Worm (Caenorhabditis elegans) whole organism, L4 larva: ENCODE results near the gene exos-1.

Experiments
- D1046.2 ChIP-seq: fragments of 200-800 bp; sonication (Bioruptor generic); IDR thresholded peaks from 2 replicates; pipeline ENCODE4 v1.3.6; 2022; ENCODE audit warnings: missing genetic modification characterization, missing compliant biosample characterization
- F10B5.3 ChIP-seq: sonication (generic microtip); optimal IDR thresholded peaks from 2 replicates; lab custom pipeline; 2016; ENCODE audit warnings: mild to moderate bottlenecking, missing genetic modification characterization, missing compliant biosample characterization
- F37D6.2 ChIP-seq: sonication (generic microtip); optimal IDR thresholded peaks from 2 replicates; lab custom pipeline; 2016; ENCODE audit warnings: mild to moderate bottlenecking, missing genetic modification characterization, missing compliant biosample characterization
- F44E2.7 ChIP-seq: fragments of 200-800 bp; sonication (Bioruptor generic); IDR thresholded peaks from 2 replicates; pipeline ENCODE4 v2.1.2; 2022; ENCODE audit warnings: missing genetic modification characterization, missing compliant biosample characterization
- T20F7.1 ChIP-seq: fragments of 200-800 bp; sonication (Bioruptor generic); optimal IDR thresholded peaks from 2 replicates; lab custom pipeline; 2018; ENCODE audit warnings: mild to moderate bottlenecking, missing genetic modification characterization, missing compliant biosample characterization
- T26A8.4 ChIP-seq: fragments of 200-800 bp; sonication (Bioruptor generic); IDR thresholded peaks from 2 replicates; pipeline ENCODE4 v1.3.6; 2022; ENCODE audit warnings: missing genetic modification characterization, missing compliant biosample characterization
- Y105C5A.15 ChIP-seq: fragments of 200-800 bp; sonication (Bioruptor generic); IDR thresholded peaks from 2 replicates; pipeline ENCODE4 v1.3.6; 2022; ENCODE audit warnings: missing genetic modification characterization, missing compliant biosample characterization
- Y48G9A.11 ChIP-seq: fragments of 200-800 bp; sonication (Bioruptor generic); IDR thresholded peaks from 2 replicates; pipeline ENCODE4 v1.3.6; 2022; ENCODE audit warnings: missing genetic modification reagents, missing genetic modification characterization, missing compliant biosample characterization
- ZK337.2 ChIP-seq: fragments of 200-800 bp; sonication (Bioruptor generic); IDR thresholded peaks from 2 replicates; pipeline ENCODE4 v1.3.6; 2022; ENCODE audit warnings: missing genetic modification reagents, missing genetic modification characterization, missing compliant biosample characterization
- aha-1 ChIP-seq: fragments of 150-350 bp; peaks from one replicate; lab custom pipeline; 2014; ENCODE audit warnings: missing biosample characterization, missing genetic modification characterization
- aly-2 ChIP-seq: sonication (generic microtip); optimal IDR thresholded peaks from 2 replicates; lab custom pipeline; 2018; ENCODE audit warnings: missing biosample characterization, missing genetic modification characterization
- ama-1 ChIP-seq: fragments of 150-350 bp; optimal IDR thresholded peaks from 2 replicates; lab custom pipeline; 2014; ENCODE audit warnings: inconsistent platforms, mixed read lengths
- attf-4 ChIP-seq: sonication (generic microtip); optimal IDR thresholded peaks from 3 replicates; lab custom pipeline; 2017; ENCODE audit warnings: missing biosample characterization, missing genetic modification characterization
- ceh-62 ChIP-seq: sonication (generic microtip); optimal IDR thresholded peaks from 2 replicates; lab custom pipeline; 2017; ENCODE audit warnings: missing biosample characterization, missing genetic modification characterization
- ceh-82 ChIP-seq: sonication (generic microtip); optimal IDR thresholded peaks from 2 replicates; lab custom pipeline; 2017; ENCODE audit warnings: missing biosample characterization, missing genetic modification characterization
- cey-2 ChIP-seq: sonication (generic microtip); optimal IDR thresholded peaks from 3 replicates; lab custom pipeline; 2017; ENCODE audit warnings: missing genetic modification characterization, mild to moderate bottlenecking, missing compliant biosample characterization, antibody characterized with exemption, borderline replicate concordance; ENCODE audit not compliant: insufficient read depth
- daf-12 ChIP-seq: fragments of 150-350 bp; optimal IDR thresholded peaks from 2 replicates; lab custom pipeline; 2014; ENCODE audit warnings: missing biosample characterization, missing genetic modification reagents, missing genetic modification characterization
- daf-8 ChIP-seq: fragments of 200-800 bp; sonication (Bioruptor generic); IDR thresholded peaks from 2 replicates; pipeline ENCODE4 v1.3.6; 2022; ENCODE audit warnings: missing genetic modification characterization, missing compliant biosample characterization
- dmd-6 ChIP-seq: fragments of 200-800 bp; sonication (Bioruptor generic); IDR thresholded peaks from 2 replicates; pipeline ENCODE4 v1.3.6; 2022; ENCODE audit warnings: missing genetic modification reagents, missing genetic modification characterization, missing compliant biosample characterization
- dmd-9 ChIP-seq: fragments of 200-800 bp; sonication (Bioruptor generic); IDR thresholded peaks from 2 replicates; pipeline ENCODE4 v1.3.6; 2022; ENCODE audit warnings: missing genetic modification reagents, missing genetic modification characterization, missing compliant biosample characterization
- duxl-1 ChIP-seq: sonication (generic microtip); optimal IDR thresholded peaks from 2 replicates; lab custom pipeline; 2016; ENCODE audit warnings: mild to moderate bottlenecking, missing genetic modification characterization, moderate library complexity, missing compliant biosample characterization; ENCODE audit not compliant: poor library complexity
- dve-1 ChIP-seq: sonication (generic microtip); optimal IDR thresholded peaks from 2 replicates; lab custom pipeline; 2017; ENCODE audit warnings: antibody characterized with exemption, mild to moderate bottlenecking, missing genetic modification characterization, missing compliant biosample characterization; ENCODE audit not compliant: insufficient read depth
- egl-43 ChIP-seq: fragments of 200-800 bp; sonication (Bioruptor generic); IDR thresholded peaks from 2 replicates; pipeline ENCODE4 v1.3.6; 2022; ENCODE audit warnings: missing genetic modification reagents, missing genetic modification characterization, missing compliant biosample characterization
- hlh-11 ChIP-seq: fragments of 200-800 bp; sonication (Bioruptor generic); optimal IDR thresholded peaks from 2 replicates; lab custom pipeline; 2018; ENCODE audit warnings: mild to moderate bottlenecking, missing genetic modification characterization, missing compliant biosample characterization
- hlh-30 ChIP-seq: sonication (generic microtip); optimal IDR thresholded peaks from 2 replicates; lab custom pipeline; 2017; ENCODE audit warnings: antibody characterized with exemption, mild to moderate bottlenecking, missing genetic modification characterization, missing compliant biosample characterization; ENCODE audit not compliant: insufficient read depth
- lin-13 ChIP-seq: fragments of 150-350 bp; optimal IDR thresholded peaks from 2 replicates; lab custom pipeline; 2014; ENCODE audit warnings: missing biosample characterization, missing genetic modification reagents, missing genetic modification characterization
- lin-38 ChIP-seq: fragments of 200-800 bp; sonication (Bioruptor generic); IDR thresholded peaks from 2 replicates; pipeline ENCODE4 v1.3.6; 2022; ENCODE audit warnings: missing genetic modification reagents, missing genetic modification characterization, missing compliant biosample characterization
- lin-39 ChIP-seq: fragments of 150-350 bp; optimal IDR thresholded peaks from 2 replicates; lab custom pipeline; 2014; ENCODE audit warnings: missing biosample characterization, missing genetic modification reagents, missing genetic modification characterization
- lsy-2 ChIP-seq, 2 experiments: fragments of 150-350 bp in 1 of 2; sonication (generic microtip) in 1 of 2; optimal IDR thresholded peaks; 2 replicates each; lab custom pipeline; 2014 to 2017; ENCODE audit warnings: missing biosample characterization in 2 of 2, missing genetic modification characterization in 2 of 2
- mdt-29 ChIP-seq: fragments of 200-800 bp; sonication (Bioruptor generic); IDR thresholded peaks from 2 replicates; pipeline ENCODE4 v1.3.6; 2022; ENCODE audit warnings: missing genetic modification reagents, missing genetic modification characterization, missing compliant biosample characterization
- mes-2 ChIP-seq: sonication (generic microtip); optimal IDR thresholded peaks from 2 replicates; lab custom pipeline; 2016; ENCODE audit warnings: missing genotype, mild to moderate bottlenecking, missing genetic modification characterization, missing compliant biosample characterization; ENCODE audit not compliant: poor library complexity, severe bottlenecking
- mxl-3 ChIP-seq: fragments of 200-800 bp; sonication (Bioruptor generic); optimal IDR thresholded peaks from 2 replicates; lab custom pipeline; 2018; ENCODE audit warnings: mild to moderate bottlenecking, missing genetic modification characterization, missing compliant biosample characterization
- nhr-10 ChIP-seq: fragments of 150-350 bp; optimal IDR thresholded peaks from 2 replicates; lab custom pipeline; 2014; ENCODE audit warnings: missing biosample characterization, missing genetic modification characterization
- nhr-237 ChIP-seq: sonication (generic microtip); optimal IDR thresholded peaks from 2 replicates; lab custom pipeline; 2017; ENCODE audit warnings: missing biosample characterization, missing genetic modification characterization
- nhr-25 ChIP-seq: sonication (generic microtip); optimal IDR thresholded peaks from 2 replicates; lab custom pipeline; 2017; ENCODE audit warnings: missing genetic modification characterization, mild to moderate bottlenecking, missing compliant biosample characterization, antibody characterized with exemption, moderate library complexity, borderline replicate concordance; ENCODE audit not compliant: insufficient read depth
- nhr-28 ChIP-seq: fragments of 150-350 bp; optimal IDR thresholded peaks from 2 replicates; lab custom pipeline; 2014; ENCODE audit warnings: missing biosample characterization, missing genetic modification characterization
- nhr-42 ChIP-seq: fragments of 200-800 bp; sonication (Bioruptor generic); IDR thresholded peaks from 2 replicates; pipeline ENCODE4 v1.3.6; 2022; ENCODE audit warnings: missing genetic modification characterization, missing compliant biosample characterization
- saeg-2 ChIP-seq: fragments of 200-800 bp; sonication (Bioruptor generic); IDR thresholded peaks from 2 replicates; pipeline ENCODE4 v1.3.6; 2022; ENCODE audit warnings: missing genetic modification reagents, missing genetic modification characterization, missing compliant biosample characterization
- sdz-12 ChIP-seq: fragments of 200-800 bp; sonication (Bioruptor generic); optimal IDR thresholded peaks from 2 replicates; lab custom pipeline; 2018; ENCODE audit warnings: mild to moderate bottlenecking, missing genetic modification characterization, missing compliant biosample characterization
- snpc-1.2 ChIP-seq: fragments of 200-800 bp; sonication (Bioruptor generic); IDR thresholded peaks from 2 replicates; pipeline ENCODE4 v1.3.6; 2022; ENCODE audit warnings: missing genetic modification reagents, missing genetic modification characterization, missing compliant biosample characterization
- unc-39 ChIP-seq: sonication (generic microtip); optimal IDR thresholded peaks from 2 replicates; lab custom pipeline; 2017; ENCODE audit warnings: missing biosample characterization, missing genetic modification characterization
- unc-62 ChIP-seq, 3 experiments: fragments of 150-350 bp in 1 of 3; sonication (generic microtip); optimal IDR thresholded peaks in 2 of 3; peaks in 1 of 3; 1 replicate in 1 of 3; 2 replicates in 2 of 3; lab custom pipeline; 2014 to 2017; ENCODE audit warnings: missing biosample characterization in 3 of 3, missing genetic modification characterization in 3 of 3, missing genetic modification reagents in 3 of 3, missing genotype in 1 of 3
- zag-1 ChIP-seq: fragments of 150-350 bp; optimal IDR thresholded peaks from 2 replicates; lab custom pipeline; 2014; ENCODE audit warnings: missing biosample characterization, missing genetic modification characterization
- zfp-3 ChIP-seq: fragments of 200-800 bp; sonication (Bioruptor generic); conservative IDR thresholded peaks from 2 replicates; pipeline ENCODE4 v1.3.6; 2022; ENCODE audit warnings: missing genetic modification reagents, missing genetic modification characterization, missing compliant biosample characterization
- zip-2 ChIP-seq: fragments of 150-350 bp; optimal IDR thresholded peaks from 2 replicates; lab custom pipeline; 2014; ENCODE audit warnings: missing biosample characterization, missing genetic modification characterization

Gene exos-1

ce11 chrIII:10985559-10986036 is 23.2 kb upstream of the exos-1 start, which contains the start of gene col-93:
Gene col-93, minus strand, starts transcription at chrIII:10985609.
- TF ChIP-seq lin-13 (GFP tag; lab: Kevin White, UChicago), result no peak
- no peak for TF ChIP-seq nhr-28 (tag; lab: Kevin White, UChicago)
- no peak for TF ChIP-seq Y105C5A.15 (GFP tag; lab: Robert Waterston, UW)
- TF ChIP-seq attf-4 (tag; lab: Kevin White, UChicago), result no peak
- no peak for TF ChIP-seq F37D6.2 (tag; lab: Kevin White, UChicago)
- TF ChIP-seq dve-1, result peak; percentile 21
- TF ChIP-seq saeg-2 (GFP tag; lab: Robert Waterston, UW), result no peak
- TF ChIP-seq snpc-1.2 (GFP tag; lab: Robert Waterston, UW), result no peak
- TF ChIP-seq ceh-62 (tag; lab: Kevin White, UChicago), result no peak
- TF ChIP-seq cey-2, result peak; percentile 20
- TF ChIP-seq ceh-82 (tag; lab: Kevin White, UChicago), result no peak
- TF ChIP-seq daf-8, result no peak
- no peak for TF ChIP-seq D1046.2 (GFP tag; lab: Robert Waterston, UW)
- TF ChIP-seq mes-2, result peak; percentile 12
- TF ChIP-seq ZK337.2, result no peak
- no peak for TF ChIP-seq zag-1
- peak; percentile 48 for TF ChIP-seq nhr-25 (tag; lab: Kevin White, UChicago)
- no peak for TF ChIP-seq hlh-11 (tag; lab: Kevin White, UChicago)
- TF ChIP-seq mxl-3 (GFP tag; lab: Kevin White, UChicago), result no peak
- TF ChIP-seq lin-39 (tag; lab: Kevin White, UChicago), result no peak
- peak; percentile 67 for TF ChIP-seq nhr-10 (tag; lab: Kevin White, UChicago)
- TF ChIP-seq Y48G9A.11 (GFP tag; lab: Robert Waterston, UW), result no peak
- no peak for TF ChIP-seq zfp-3
- TF ChIP-seq sdz-12, result no peak
- no peak for TF ChIP-seq nhr-237 (tag; lab: Kevin White, UChicago)
- TF ChIP-seq egl-43 (GFP tag; lab: Robert Waterston, UW), result no peak

- TF ChIP-seq ama-1 (lab: Kevin White, UChicago) (peak; percentile 22), mes-2 (peak; percentile 13), aha-1 (tag; lab: Kevin White, UChicago) (peak; percentile 87)
- TF ChIP-seq, all 104 proteins: peak for 3; not testable (repeated sequence) for 101
These were observed 22.4 kb upstream of the exos-1 start for ce11 chrIII:10986438-10986837.

ce11 chrIII:10987561-10988184 is 21.2 kb upstream of the exos-1 start, which contains the start of gene col-94:
Gene col-94, minus strand, starts transcription at chrIII:10987873.
- TF ChIP-seq lsy-2 (tag; optimal IDR thresholded peaks at IDR 0.05; lab: Kevin White, UChicago), result no peak
- no peak for TF ChIP-seq F44E2.7
- no peak for TF ChIP-seq aly-2
- TF ChIP-seq unc-62 (GFP tag; optimal IDR thresholded peaks at IDR 0.05 in 1 of 2; lab: Kevin White, UChicago), result peak in 1 of 2 experiments; percentile 56
- TF ChIP-seq unc-62 (tag; optimal IDR thresholded peaks at IDR 0.05; lab: Kevin White, UChicago), result no peak
- TF ChIP-seq dmd-9 (GFP tag; lab: Robert Waterston, UW), result no peak
- no peak for TF ChIP-seq duxl-1 (tag; lab: Kevin White, UChicago)
- TF ChIP-seq dmd-6 (GFP tag; lab: Robert Waterston, UW), result no peak
- TF ChIP-seq daf-8, result 0 out of 2 replicates have a peak, but pooled peaks have one; percentile 25
- 0 out of 2 replicates have a peak, but pooled peaks have one; percentile 16 for TF ChIP-seq lin-38 (GFP tag; lab: Robert Waterston, UW)
- no peak for TF ChIP-seq nhr-28 (tag; lab: Kevin White, UChicago)
- TF ChIP-seq ama-1 (lab: Kevin White, UChicago), result peak; percentile 88
- TF ChIP-seq hlh-11 (tag; lab: Kevin White, UChicago), result peak; percentile 3
- no peak for TF ChIP-seq cey-2
- 0 out of 2 replicates have a peak, but pooled peaks have one; percentile 11 for TF ChIP-seq T26A8.4 (GFP tag; lab: Robert Waterston, UW)
- peak; percentile 71 for TF ChIP-seq aha-1 (tag; lab: Kevin White, UChicago)
- no peak for TF ChIP-seq T20F7.1 (GFP tag; lab: Kevin White, UChicago)
- TF ChIP-seq egl-43 (GFP tag; lab: Robert Waterston, UW), result no peak
- no peak for TF ChIP-seq zip-2 (tag; lab: Kevin White, UChicago)
- TF ChIP-seq unc-39 (tag; lab: Kevin White, UChicago), result no peak
- TF ChIP-seq nhr-42 (GFP tag; lab: Robert Waterston, UW), result no peak
- TF ChIP-seq mdt-29 (GFP tag; lab: Robert Waterston, UW), result no peak
- no peak for TF ChIP-seq F10B5.3 (tag; lab: Kevin White, UChicago)
- TF ChIP-seq hlh-30, result no peak
- no peak for TF ChIP-seq daf-12 (tag; lab: Kevin White, UChicago)
